Worm (Caenorhabditis elegans) whole organism, midembryonic: ENCODE data around the gene srd-63.

Experiments used
- T22C8.4 ChIP-seq: fragments of 200-800 bp; sonication (Bioruptor generic); IDR thresholded peaks from 2 replicates; pipeline ENCODE4 v1.3.6; 2022; ENCODE audit warnings: missing genetic modification characterization, missing compliant biosample characterization
- cog-1 ChIP-seq: sonication (generic microtip); optimal IDR thresholded peaks from 2 replicates; lab custom pipeline; 2016; ENCODE audit warnings: missing genetic modification characterization, missing compliant biosample characterization
- flt-1 ChIP-seq: fragments of 200-800 bp; sonication (Bioruptor generic); IDR thresholded peaks from 2 replicates; pipeline ENCODE4 v1.3.6; 2022; ENCODE audit warnings: missing genetic modification characterization, missing compliant biosample characterization
- klf-2 ChIP-seq: fragments of 200-800 bp; sonication (Bioruptor generic); conservative IDR thresholded peaks from 2 replicates; pipeline ENCODE4 v1.3.6; 2022; ENCODE audit warnings: missing genetic modification reagents, missing genetic modification characterization, missing compliant biosample characterization
- med-1 ChIP-seq: sonication (generic microtip); optimal IDR thresholded peaks from 2 replicates; lab custom pipeline; 2017; ENCODE audit warnings: missing genetic modification characterization, mild to moderate bottlenecking, missing compliant biosample characterization, antibody characterized with exemption, missing genetic modification reagents; ENCODE audit not compliant: insufficient read depth
- ref-1 ChIP-seq: fragments of 200-800 bp; sonication (Bioruptor generic); conservative IDR thresholded peaks from 2 replicates; pipeline ENCODE4 v1.3.6; 2022; ENCODE audit warnings: missing genetic modification reagents, missing genetic modification characterization, missing compliant biosample characterization
- tab-1 ChIP-seq: fragments of 200-800 bp; sonication (Bioruptor generic); IDR thresholded peaks from 2 replicates; pipeline ENCODE4 v1.3.6; 2022; ENCODE audit warnings: missing genetic modification characterization, missing compliant biosample characterization
- ztf-23 ChIP-seq: fragments of 200-800 bp; sonication (Bioruptor generic); IDR thresholded peaks from 2 replicates; pipeline ENCODE4 v1.3.6; 2022; ENCODE audit warnings: missing genetic modification reagents, missing genetic modification characterization, missing compliant biosample characterization
- ztf-29 ChIP-seq: fragments of 200-800 bp; sonication (Bioruptor generic); IDR thresholded peaks from 2 replicates; pipeline ENCODE4 v1.3.6; 2022; ENCODE audit warnings: missing genetic modification reagents, missing genetic modification characterization, missing compliant biosample characterization

The srd-63 gene

DNA sequence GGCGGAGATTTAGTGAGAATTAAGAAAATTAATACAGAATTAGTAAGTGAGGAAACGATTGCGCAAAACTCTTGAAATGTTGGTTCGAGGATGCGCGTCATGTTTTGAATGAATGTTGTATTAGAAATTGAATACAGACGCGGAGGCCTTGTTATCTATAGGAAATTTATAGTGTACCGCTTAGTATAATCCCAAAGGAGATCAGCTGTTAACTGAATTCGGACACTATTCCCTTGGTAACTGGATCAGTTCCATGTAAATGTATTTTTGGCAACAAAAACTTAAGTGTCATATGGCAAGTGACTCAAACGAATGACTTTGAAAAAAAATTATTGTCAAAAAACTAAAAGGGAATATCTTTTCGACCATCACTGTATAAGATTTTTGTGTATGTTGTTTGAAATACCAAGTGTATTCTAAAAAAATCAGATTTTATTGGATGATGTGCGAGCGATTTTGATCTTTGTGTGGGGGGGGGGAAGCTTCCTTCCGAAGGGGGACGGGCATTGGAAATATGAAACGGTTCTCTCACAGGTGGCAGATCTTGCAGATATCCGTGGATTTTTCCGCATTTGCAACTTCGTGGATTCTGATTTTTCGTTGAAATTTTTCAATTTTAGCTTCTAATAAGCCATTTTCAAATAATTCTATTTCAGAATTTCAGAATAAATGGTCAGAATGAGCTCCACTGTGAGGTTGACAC is 47.1 kb downstream of the srd-63 start, which contains the start of the genes W08G11.5 and W08G11.1:
TSS of gene W08G11.5 (minus strand) at position 101 of the 703 bp plus-strand sequence.
TSS of gene W08G11.1 (plus strand) at position 653 of the 703 bp plus-strand sequence.
- no peak for TF ChIP-seq ztf-29 (GFP tag; lab: Robert Waterston, UW)
- no peak for TF ChIP-seq T22C8.4 (GFP tag; lab: Robert Waterston, UW)
- no peak for TF ChIP-seq med-1 (GFP tag; lab: Kevin White, UChicago)
- no peak for TF ChIP-seq klf-2 (GFP tag; lab: Robert Waterston, UW)
- no peak for TF ChIP-seq flt-1
- TF ChIP-seq ref-1 (GFP tag; lab: Robert Waterston, UW) = no peak
- TF ChIP-seq tab-1 (GFP tag; lab: Robert Waterston, UW) = no peak
- TF ChIP-seq ztf-23 (GFP tag; lab: Robert Waterston, UW) = no peak
- no peak for TF ChIP-seq cog-1 (tag; lab: Kevin White, UChicago)
